Fruit fly (Drosophila melanogaster) whole organism, embryonic: ENCODE measurements around the gene CG32280.
A peak's percentile ranks its signal among the peaks of the same experiment; 100 is the strongest.

Source experiments
- Adf1 ChIP-seq: fragments of 200-800 bp; sonication (Bioruptor generic); IDR thresholded peaks from 2 replicates; pipeline ENCODE4 v1.3.6; 2022; ENCODE audit warnings: missing biosample characterization, missing genetic modification characterization
- Atf-2 ChIP-seq: fragments of 200-800 bp; sonication (Bioruptor generic); optimal IDR thresholded peaks from 2 replicates; lab custom pipeline; 2016; ENCODE audit warnings: missing biosample characterization, missing genetic modification characterization
- CG10366 ChIP-seq: fragments of 200-800 bp; sonication (Bioruptor generic); IDR thresholded peaks from 2 replicates; pipeline ENCODE4 v1.3.6; 2022; ENCODE audit warnings: missing biosample characterization, missing genetic modification characterization
- CG11560 ChIP-seq: fragments of 200-800 bp; sonication (Bioruptor generic); IDR thresholded peaks from 3 replicates; pipeline ENCODE4 v1.3.6; 2022; ENCODE audit warnings: missing biosample characterization, missing genetic modification characterization
- CG12744 ChIP-seq: fragments of 200-800 bp; sonication (Bioruptor generic); optimal IDR thresholded peaks from 2 replicates; lab custom pipeline; 2016; ENCODE audit warnings: missing biosample characterization, missing genetic modification characterization
- CG13287 ChIP-seq: fragments of 200-800 bp; sonication (Bioruptor generic); IDR thresholded peaks from 2 replicates; pipeline ENCODE4 v1.3.6; 2022; ENCODE audit warnings: missing biosample characterization, missing genetic modification characterization; ENCODE audit not compliant: partially characterized antibody
- CG14965 ChIP-seq: fragments of 200-800 bp; sonication (Bioruptor generic); optimal IDR thresholded peaks from 2 replicates; lab custom pipeline; 2016; ENCODE audit warnings: missing biosample characterization, missing genetic modification characterization, borderline replicate concordance
- CG18262 ChIP-seq: fragments of 200-800 bp; optimal IDR thresholded peaks from 3 replicates; lab custom pipeline; 2019; ENCODE audit warnings: missing biosample characterization, mild to moderate bottlenecking, missing genetic modification characterization, moderate library complexity
- CG1832 ChIP-seq: fragments of 200-800 bp; sonication (Bioruptor generic); optimal IDR thresholded peaks from 2 replicates; lab custom pipeline; 2017; ENCODE audit warnings: missing biosample characterization, mild to moderate bottlenecking, missing genetic modification characterization, inconsistent platforms
- CG18599 ChIP-seq: fragments of 200-800 bp; sonication (Bioruptor generic); optimal IDR thresholded peaks from 3 replicates; lab custom pipeline; 2017; ENCODE audit warnings: missing biosample characterization, missing genetic modification characterization, mild to moderate bottlenecking, moderate library complexity, missing genetic modification reagents
- CG2712 ChIP-seq: fragments of 200-800 bp; optimal IDR thresholded peaks from 3 replicates; lab custom pipeline; 2019; ENCODE audit warnings: missing biosample characterization, mild to moderate bottlenecking, missing genetic modification characterization, moderate library complexity
- CG2875 ChIP-seq: fragments of 200-800 bp; sonication (Bioruptor generic); optimal IDR thresholded peaks from 2 replicates; lab custom pipeline; 2017; ENCODE audit warnings: missing biosample characterization, mild to moderate bottlenecking, missing genetic modification characterization, missing genetic modification reagents
- CG30020 ChIP-seq: fragments of 200-800 bp; optimal IDR thresholded peaks from 2 replicates; lab custom pipeline; 2019; ENCODE audit warnings: missing biosample characterization, mild to moderate bottlenecking, missing genetic modification characterization, moderate library complexity
- CG33213 ChIP-seq: fragments of 200-800 bp; sonication (Bioruptor generic); optimal IDR thresholded peaks from 3 replicates; lab custom pipeline; 2016; ENCODE audit warnings: missing biosample characterization, missing genetic modification characterization
- CG3838 ChIP-seq: fragments of 200-800 bp; sonication (Bioruptor generic); optimal IDR thresholded peaks from 3 replicates; lab custom pipeline; 2016; ENCODE audit warnings: missing biosample characterization, missing genetic modification characterization
- CG43689 ChIP-seq: fragments of 200-800 bp; sonication (Bioruptor generic); IDR thresholded peaks from 2 replicates; pipeline ENCODE4 v1.3.6; 2022; ENCODE audit warnings: missing biosample characterization, missing genetic modification characterization
- CG5180 ChIP-seq: fragments of 200-800 bp; sonication (Bioruptor generic); optimal IDR thresholded peaks from 3 replicates; lab custom pipeline; 2017; ENCODE audit warnings: missing biosample characterization, missing genetic modification characterization, mild to moderate bottlenecking, moderate library complexity, missing genetic modification reagents
- CG7987 ChIP-seq: fragments of 200-800 bp; sonication (Bioruptor generic); optimal IDR thresholded peaks from 2 replicates; lab custom pipeline; 2018; ENCODE audit warnings: missing biosample characterization, mild to moderate bottlenecking, missing genetic modification characterization, moderate library complexity
- CG8290 ChIP-seq, 3 experiments: fragments of 200-800 bp; sonication (Bioruptor generic); optimal IDR thresholded peaks; 2 replicates each; lab custom pipeline; 2016 to 2019; ENCODE audit warnings: missing biosample characterization in 3 of 3, missing genetic modification characterization in 3 of 3, mild to moderate bottlenecking in 2 of 3, moderate library complexity in 1 of 3
- CG8388 ChIP-seq: fragments of 200-800 bp; sonication (Bioruptor generic); optimal IDR thresholded peaks from 2 replicates; lab custom pipeline; 2019; ENCODE audit warnings: missing biosample characterization, mild to moderate bottlenecking, missing genetic modification characterization, moderate library complexity
- CG9215 ChIP-seq: fragments of 200-800 bp; sonication (Bioruptor generic); IDR thresholded peaks from 2 replicates; pipeline ENCODE4 v1.3.6; 2022; ENCODE audit warnings: missing biosample characterization, missing genetic modification characterization
- CHES-1-like ChIP-seq: fragments of 200-800 bp; sonication (Bioruptor generic); optimal IDR thresholded peaks from 2 replicates; lab custom pipeline; 2016; ENCODE audit warnings: missing biosample characterization, missing genetic modification characterization
- Elba2 ChIP-seq: fragments of 200-800 bp; sonication (Bioruptor generic); optimal IDR thresholded peaks from 3 replicates; lab custom pipeline; 2016; ENCODE audit warnings: missing biosample characterization, missing genetic modification characterization
- HLHmδ ChIP-seq: fragments of 200-800 bp; sonication (Bioruptor generic); optimal IDR thresholded peaks from 2 replicates; lab custom pipeline; 2018; ENCODE audit warnings: missing biosample characterization, mild to moderate bottlenecking, missing genetic modification characterization, moderate library complexity
- Myb ChIP-seq: fragments of 200-800 bp; sonication (Bioruptor generic); optimal IDR thresholded peaks from 2 replicates; lab custom pipeline; 2016; ENCODE audit warnings: missing biosample characterization, missing genetic modification characterization
- NfI ChIP-seq: fragments of 200-800 bp; sonication (Bioruptor generic); optimal IDR thresholded peaks from 3 replicates; lab custom pipeline; 2018; ENCODE audit warnings: missing biosample characterization, mild to moderate bottlenecking, missing genetic modification characterization, moderate library complexity
- Pdp1 ChIP-seq, 2 experiments: fragments of 200-800 bp; sonication (Bioruptor generic); optimal IDR thresholded peaks; 3 replicates each; lab custom pipeline; 2016; ENCODE audit warnings: missing biosample characterization in 2 of 2, missing genetic modification characterization in 2 of 2, mild to moderate bottlenecking in 1 of 2, moderate library complexity in 1 of 2
- Ravus ChIP-seq: fragments of 200-800 bp; sonication (Bioruptor generic); IDR thresholded peaks from 2 replicates; pipeline ENCODE4 v1.3.6; 2022; ENCODE audit warnings: missing biosample characterization, missing genetic modification characterization
- Xbp1 ChIP-seq: fragments of 200-800 bp; sonication (Bioruptor generic); optimal IDR thresholded peaks from 3 replicates; lab custom pipeline; 2016; ENCODE audit warnings: missing biosample characterization, mild to moderate bottlenecking, missing genetic modification characterization
- abd-A ChIP-seq: fragments of 200-800 bp; sonication (Bioruptor generic); optimal IDR thresholded peaks from 3 replicates; lab custom pipeline; 2019; ENCODE audit warnings: missing biosample characterization, mild to moderate bottlenecking, missing genetic modification characterization, moderate library complexity
- bcd ChIP-seq: fragments of 200-800 bp; sonication (Bioruptor generic); optimal IDR thresholded peaks from 2 replicates; lab custom pipeline; 2017; ENCODE audit warnings: missing biosample characterization, mild to moderate bottlenecking, missing genetic modification characterization
- cad ChIP-seq: fragments of >200 bp; optimal IDR thresholded peaks from 2 replicates; lab custom pipeline; 2017; ENCODE audit warnings: missing biosample characterization, missing genetic modification characterization
- cato ChIP-seq: fragments of 200-800 bp; sonication (Bioruptor generic); optimal IDR thresholded peaks from 2 replicates; lab custom pipeline; 2016; ENCODE audit warnings: missing biosample characterization, missing genetic modification characterization, borderline replicate concordance
- chif ChIP-seq, 2 experiments: fragments of 200-800 bp; sonication (Bioruptor generic); optimal IDR thresholded peaks; 3 replicates each; lab custom pipeline; 2016; ENCODE audit warnings: missing biosample characterization in 2 of 2, missing genetic modification characterization in 2 of 2
- chm ChIP-seq: fragments of 200-800 bp; sonication (Bioruptor generic); IDR thresholded peaks from 2 replicates; pipeline ENCODE4 v1.3.6; 2022; ENCODE audit warnings: missing biosample characterization, missing genetic modification characterization
- corto ChIP-seq: fragments of 200-800 bp; sonication (Bioruptor generic); optimal IDR thresholded peaks from 2 replicates; lab custom pipeline; 2016; ENCODE audit warnings: missing biosample characterization, mild to moderate bottlenecking, missing genetic modification characterization, moderate library complexity
- danr ChIP-seq: fragments of 200-800 bp; sonication (Bioruptor generic); IDR thresholded peaks from 2 replicates; pipeline ENCODE4 v1.3.6; 2022; ENCODE audit warnings: missing biosample characterization, missing genetic modification characterization
- dmrt99B ChIP-seq: fragments of 200-800 bp; sonication (Bioruptor generic); optimal IDR thresholded peaks from 2 replicates; lab custom pipeline; 2018; ENCODE audit warnings: missing biosample characterization, mild to moderate bottlenecking, missing genetic modification characterization, moderate library complexity
- eyg ChIP-seq: fragments of 200-800 bp; sonication (Bioruptor generic); optimal IDR thresholded peaks from 3 replicates; lab custom pipeline; 2016; ENCODE audit warnings: missing biosample characterization, missing genetic modification characterization
- gce ChIP-seq: fragments of 200-800 bp; sonication (Bioruptor generic); IDR thresholded peaks from 3 replicates; pipeline ENCODE4 v1.3.6; 2022; ENCODE audit warnings: missing biosample characterization, missing genetic modification characterization
- ind ChIP-seq: fragments of 200-800 bp; sonication (Bioruptor generic); optimal IDR thresholded peaks from 3 replicates; lab custom pipeline; 2016; ENCODE audit warnings: missing biosample characterization, missing genetic modification characterization
- insv ChIP-seq, 2 experiments: fragments of 200-800 bp; sonication (Bioruptor generic); optimal IDR thresholded peaks; 3 replicates each; lab custom pipeline; 2016 to 2018; ENCODE audit warnings: missing biosample characterization in 2 of 2, missing genetic modification characterization in 2 of 2
- nerfin-2 ChIP-seq: fragments of 200-800 bp; sonication (Bioruptor generic); IDR thresholded peaks from 2 replicates; pipeline ENCODE4 v1.3.6; 2022; ENCODE audit warnings: missing biosample characterization, missing genetic modification characterization; ENCODE audit not compliant: partially characterized antibody
- oc ChIP-seq: fragments of 200-800 bp; sonication (Bioruptor generic); optimal IDR thresholded peaks from 2 replicates; lab custom pipeline; 2018; ENCODE audit warnings: missing biosample characterization, mild to moderate bottlenecking, missing genetic modification characterization, moderate library complexity
- pzg ChIP-seq: fragments of 200-800 bp; sonication (Bioruptor generic); optimal IDR thresholded peaks from 3 replicates; lab custom pipeline; 2018; ENCODE audit warnings: missing biosample characterization, mild to moderate bottlenecking, missing genetic modification characterization, moderate library complexity
- scrt ChIP-seq: fragments of 200-800 bp; sonication (Bioruptor generic); optimal IDR thresholded peaks from 2 replicates; lab custom pipeline; 2018; ENCODE audit warnings: missing biosample characterization, mild to moderate bottlenecking, missing genetic modification characterization, moderate library complexity
- ssp ChIP-seq: fragments of 200-800 bp; sonication (Bioruptor generic); IDR thresholded peaks from 2 replicates; pipeline ENCODE4 v1.3.6; 2022; ENCODE audit warnings: missing biosample characterization, missing genetic modification characterization

CG32280 gene

dm6 chr3L:3148125-3149059, 16.6 kb upstream of the CG32280 start, which contains the start of the genes Usp5 and BtbVII (continued):
- peak; percentile 99 for TF ChIP-seq CG13287 (GFP tag; lab: Robert Waterston, UW)
- TF ChIP-seq Xbp1 (GFP tag; lab: Kevin White, UChicago), result peak; percentile 59
- peak; percentile 10 for TF ChIP-seq Atf-2 (GFP tag; lab: Kevin White, UChicago)
- TF ChIP-seq pzg (GFP tag; lab: Kevin White, UChicago), result peak; percentile 91
- peak; percentile 24 for TF ChIP-seq CG5180
- TF ChIP-seq CG9215, result peak; percentile 39; the same call in 1 of the 2 replicates
- TF ChIP-seq CG11560 (tag; lab: Robert Waterston, UW), result no peak
- peak; percentile 46 for TF ChIP-seq CG2712 (tag; lab: Kevin White, UChicago)
- TF ChIP-seq chif (GFP tag; optimal IDR thresholded peaks at IDR 0.05; lab: Kevin White, UChicago), result peak; percentile 41 to 61
- TF ChIP-seq eyg (GFP tag; lab: Kevin White, UChicago), result peak; percentile 22
- no peak for TF ChIP-seq CG14965 (GFP tag; lab: Kevin White, UChicago)
- peak; percentile 54 for TF ChIP-seq NfI (GFP tag; lab: Kevin White, UChicago)
- peak; percentile 37 for TF ChIP-seq CG33213
- no peak for TF ChIP-seq dmrt99B (tag; lab: Kevin White, UChicago)
- no peak for TF ChIP-seq oc (tag; lab: Kevin White, UChicago)
- no peak for TF ChIP-seq CG7987 (GFP tag; lab: Kevin White, UChicago)
- TF ChIP-seq CG30020 (tag; lab: Kevin White, UChicago), result peak; percentile 50
- no peak for TF ChIP-seq cad
- TF ChIP-seq ssp (GFP tag; lab: Robert Waterston, UW), result peak; percentile 54
- TF ChIP-seq CG18262 (tag; lab: Kevin White, UChicago), result peak; percentile 34
- no peak for TF ChIP-seq CG43689 (GFP tag; lab: Robert Waterston, UW)
- TF ChIP-seq danr (GFP tag; lab: Robert Waterston, UW), result no peak
- no peak for TF ChIP-seq abd-A (tag; lab: Kevin White, UChicago)
- TF ChIP-seq CG8290 (GFP tag; optimal IDR thresholded peaks at IDR 0.05; lab: Kevin White, UChicago), result peak; percentile 82
- peak in 1 of 2 experiments; percentile 80 for TF ChIP-seq CG8290 (tag; optimal IDR thresholded peaks at IDR 0.05; lab: Kevin White, UChicago)
- peak; percentile 37 for TF ChIP-seq bcd (GFP tag; lab: Kevin White, UChicago)
- TF ChIP-seq Elba2 (GFP tag; lab: Kevin White, UChicago), result peak; percentile 96
- no peak for TF ChIP-seq scrt
- TF ChIP-seq HLHmδ (GFP tag; lab: Kevin White, UChicago), result no peak
- peak; percentile 50 for TF ChIP-seq CG10366 (GFP tag; lab: Robert Waterston, UW)
- peak; percentile 27 for TF ChIP-seq cato
- TF ChIP-seq CG12744 (GFP tag; lab: Kevin White, UChicago), result peak; percentile 26
- TF ChIP-seq CG2875, result no peak
- no peak for TF ChIP-seq gce (GFP tag; lab: Robert Waterston, UW)
- no peak for TF ChIP-seq Ravus (GFP tag; lab: Robert Waterston, UW)
- no peak for TF ChIP-seq CG3838 (GFP tag; lab: Kevin White, UChicago)
- peak; percentile 46 for TF ChIP-seq Myb (GFP tag; lab: Kevin White, UChicago)
- peak; percentile 36; the same call in 1 of the 2 replicates for TF ChIP-seq chm (GFP tag; lab: Robert Waterston, UW)
- TF ChIP-seq CHES-1-like (GFP tag; lab: Kevin White, UChicago), result peak; percentile 62
- TF ChIP-seq CG1832 (GFP tag; lab: Kevin White, UChicago), result no peak
- peak; percentile 46 for TF ChIP-seq ind (GFP tag; lab: Kevin White, UChicago)
- peak; percentile 27 for TF ChIP-seq corto
- TF ChIP-seq Adf1 (GFP tag; lab: Robert Waterston, UW), result peak; percentile 48; the same call in 1 of the 2 replicates
- TF ChIP-seq CG8388, result peak; percentile 17
- peak; percentile 85 for TF ChIP-seq nerfin-2 (GFP tag; lab: Robert Waterston, UW)
- no peak for TF ChIP-seq CG18599 (GFP tag; lab: Kevin White, UChicago)
- peak in 1 of 2 experiments; percentile 11 for TF ChIP-seq insv (GFP tag; optimal IDR thresholded peaks at IDR 0.05; lab: Kevin White, UChicago)
- peak; percentile 61 to 69 for TF ChIP-seq Pdp1 (GFP tag; optimal IDR thresholded peaks at IDR 0.05; lab: Kevin White, UChicago)
